Worm (Caenorhabditis elegans) whole organism, late embryonic: ENCODE measurements around the gene C35A5.4.

Experiments used
- K02D7.2 ChIP-seq: sonication (generic microtip); optimal IDR thresholded peaks from 2 replicates; lab custom pipeline; 2017; ENCODE audit warnings: mild to moderate bottlenecking, missing genetic modification characterization, missing compliant biosample characterization
- K09A11.1 ChIP-seq: sonication (generic microtip); optimal IDR thresholded peaks from 2 replicates; lab custom pipeline; 2017; ENCODE audit warnings: antibody characterized with exemption, mild to moderate bottlenecking, missing genetic modification characterization, missing compliant biosample characterization; ENCODE audit not compliant: insufficient read depth
- T23F11.4 ChIP-seq: fragments of 200-800 bp; sonication (Bioruptor generic); optimal IDR thresholded peaks from 2 replicates; lab custom pipeline; 2018; ENCODE audit warnings: mild to moderate bottlenecking, missing genetic modification characterization, missing compliant biosample characterization
- ahr-1 ChIP-seq: sonication (generic microtip); optimal IDR thresholded peaks from 2 replicates; lab custom pipeline; 2016; ENCODE audit warnings: missing genetic modification characterization, missing compliant biosample characterization
- ceh-18 ChIP-seq: sonication (generic microtip); optimal IDR thresholded peaks from 2 replicates; lab custom pipeline; 2016; ENCODE audit warnings: missing genetic modification characterization, missing compliant biosample characterization
- ceh-19 ChIP-seq: fragments of 200-800 bp; sonication (Bioruptor generic); optimal IDR thresholded peaks from 2 replicates; lab custom pipeline; 2018; ENCODE audit warnings: mild to moderate bottlenecking, missing genetic modification characterization, missing compliant biosample characterization
- ceh-2 ChIP-seq: sonication (generic microtip); optimal IDR thresholded peaks from 2 replicates; lab custom pipeline; 2016; ENCODE audit warnings: missing genotype, missing genetic modification characterization, missing compliant biosample characterization
- ceh-22 ChIP-seq: sonication (generic microtip); optimal IDR thresholded peaks from 2 replicates; lab custom pipeline; 2017; ENCODE audit warnings: missing biosample characterization, missing genetic modification characterization
- ceh-24 ChIP-seq: sonication (generic microtip); optimal IDR thresholded peaks from 2 replicates; lab custom pipeline; 2016; ENCODE audit warnings: mild to moderate bottlenecking, missing genetic modification characterization, missing compliant biosample characterization
- ceh-30 ChIP-seq: fragments of 150-350 bp; optimal IDR thresholded peaks from 2 replicates; lab custom pipeline; 2014; ENCODE audit warnings: missing biosample characterization, missing genetic modification characterization
- ceh-31 ChIP-seq: sonication (generic microtip); optimal IDR thresholded peaks from 2 replicates; lab custom pipeline; 2016; ENCODE audit warnings: missing genetic modification characterization, missing compliant biosample characterization
- ceh-34 ChIP-seq: sonication (generic microtip); optimal IDR thresholded peaks from 2 replicates; lab custom pipeline; 2016; ENCODE audit warnings: mild to moderate bottlenecking, missing genetic modification characterization, missing compliant biosample characterization
- ceh-48 ChIP-seq: sonication (generic microtip); optimal IDR thresholded peaks from 2 replicates; lab custom pipeline; 2016; ENCODE audit warnings: missing genetic modification characterization, inconsistent platforms, missing compliant biosample characterization
- ceh-9 ChIP-seq: sonication (generic microtip); optimal IDR thresholded peaks from 2 replicates; lab custom pipeline; 2016; ENCODE audit warnings: mild to moderate bottlenecking, missing genetic modification characterization, inconsistent platforms, missing compliant biosample characterization
- che-1 ChIP-seq: sonication (generic microtip); optimal IDR thresholded peaks from 2 replicates; lab custom pipeline; 2016; ENCODE audit warnings: mild to moderate bottlenecking, missing genetic modification characterization, missing compliant biosample characterization
- dve-1 ChIP-seq: sonication (generic microtip); optimal IDR thresholded peaks from 2 replicates; lab custom pipeline; 2017; ENCODE audit warnings: antibody characterized with exemption, mild to moderate bottlenecking, missing genetic modification characterization, missing compliant biosample characterization
- ets-4 ChIP-seq: sonication (generic microtip); optimal IDR thresholded peaks from 2 replicates; lab custom pipeline; 2016; ENCODE audit warnings: missing genetic modification characterization, missing compliant biosample characterization
- eyg-1 ChIP-seq: sonication (generic microtip); optimal IDR thresholded peaks from 2 replicates; lab custom pipeline; 2016; ENCODE audit warnings: missing genotype, missing genetic modification characterization, missing compliant biosample characterization
- fax-1 ChIP-seq: sonication (generic microtip); optimal IDR thresholded peaks from 2 replicates; lab custom pipeline; 2016; ENCODE audit warnings: missing genotype, missing genetic modification characterization, missing compliant biosample characterization
- fkh-10 ChIP-seq: fragments of 150-350 bp; optimal IDR thresholded peaks from 2 replicates; lab custom pipeline; 2014; ENCODE audit warnings: missing biosample characterization, missing genetic modification reagents, missing genetic modification characterization
- hlh-13 ChIP-seq: fragments of 200-800 bp; sonication (Bioruptor generic); optimal IDR thresholded peaks from 2 replicates; lab custom pipeline; 2018; ENCODE audit warnings: mild to moderate bottlenecking, missing genetic modification characterization, missing compliant biosample characterization
- hlh-30 ChIP-seq: sonication (generic microtip); optimal IDR thresholded peaks from 2 replicates; lab custom pipeline; 2017; ENCODE audit warnings: antibody characterized with exemption, missing genetic modification characterization, missing compliant biosample characterization; ENCODE audit not compliant: insufficient read depth
- lim-6 ChIP-seq: sonication (generic microtip); optimal IDR thresholded peaks from 2 replicates; lab custom pipeline; 2016; ENCODE audit warnings: missing genetic modification characterization, missing compliant biosample characterization
- lin-11 ChIP-seq: fragments of 200-800 bp; sonication (Bioruptor generic); optimal IDR thresholded peaks from 2 replicates; lab custom pipeline; 2018; ENCODE audit warnings: mild to moderate bottlenecking, missing genetic modification characterization, missing compliant biosample characterization
- madf-2 ChIP-seq: sonication (generic microtip); optimal IDR thresholded peaks from 2 replicates; lab custom pipeline; 2017; ENCODE audit warnings: missing genetic modification characterization, missing compliant biosample characterization
- mec-3 ChIP-seq: sonication (generic microtip); optimal IDR thresholded peaks from 2 replicates; lab custom pipeline; 2016; ENCODE audit warnings: borderline replicate concordance, missing genetic modification characterization, missing compliant biosample characterization
- nfya-1 ChIP-seq: sonication (generic microtip); optimal IDR thresholded peaks from 2 replicates; lab custom pipeline; 2017; ENCODE audit warnings: missing genetic modification characterization, mild to moderate bottlenecking, missing compliant biosample characterization, antibody characterized with exemption, moderate library complexity
- nhr-11 ChIP-seq: fragments of 150-350 bp; optimal IDR thresholded peaks from 2 replicates; lab custom pipeline; 2014; ENCODE audit warnings: missing biosample characterization, missing genetic modification characterization
- nhr-232 ChIP-seq: sonication (generic microtip); optimal IDR thresholded peaks from 2 replicates; lab custom pipeline; 2016; ENCODE audit warnings: missing genetic modification characterization, missing compliant biosample characterization
- odd-2 ChIP-seq: sonication (generic microtip); optimal IDR thresholded peaks from 2 replicates; lab custom pipeline; 2017; ENCODE audit warnings: antibody characterized with exemption, mild to moderate bottlenecking, missing genetic modification characterization, missing compliant biosample characterization
- pag-3 ChIP-seq: sonication (generic microtip); optimal IDR thresholded peaks from 2 replicates; lab custom pipeline; 2016; ENCODE audit warnings: missing compliant biosample characterization, missing genetic modification characterization, borderline replicate concordance
- pat-9 ChIP-seq: fragments of 200-800 bp; sonication (Bioruptor generic); optimal IDR thresholded peaks from 2 replicates; lab custom pipeline; 2018; ENCODE audit warnings: mild to moderate bottlenecking, missing genetic modification characterization, moderate library complexity, missing compliant biosample characterization
- pax-1 ChIP-seq: fragments of 150-350 bp; optimal IDR thresholded peaks from 2 replicates; lab custom pipeline; 2014; ENCODE audit warnings: missing biosample characterization, missing genetic modification characterization
- pha-2 ChIP-seq: sonication (generic microtip); optimal IDR thresholded peaks from 2 replicates; lab custom pipeline; 2017; ENCODE audit warnings: mild to moderate bottlenecking, missing genetic modification characterization, missing compliant biosample characterization
- pros-1 ChIP-seq: fragments of 150-350 bp; optimal IDR thresholded peaks from 2 replicates; lab custom pipeline; 2014; ENCODE audit warnings: missing biosample characterization, missing genetic modification reagents, missing genetic modification characterization
- ref-2 ChIP-seq: sonication (generic microtip); optimal IDR thresholded peaks from 2 replicates; lab custom pipeline; 2016; ENCODE audit warnings: missing genetic modification characterization, missing compliant biosample characterization
- rnt-1 ChIP-seq: sonication (generic microtip); optimal IDR thresholded peaks from 2 replicates; lab custom pipeline; 2016; ENCODE audit warnings: missing genetic modification characterization, missing compliant biosample characterization
- sdc-2 ChIP-seq: sonication (generic microtip); optimal IDR thresholded peaks from 2 replicates; lab custom pipeline; 2016; ENCODE audit warnings: missing genotype, missing genetic modification characterization, missing compliant biosample characterization
- sox-2 ChIP-seq: fragments of 200-800 bp; sonication (Bioruptor generic); IDR thresholded peaks from 2 replicates; pipeline ENCODE4 v1.3.6; 2022; ENCODE audit warnings: missing genetic modification reagents, missing genetic modification characterization, missing compliant biosample characterization
- syd-9 ChIP-seq: sonication (generic microtip); optimal IDR thresholded peaks from 2 replicates; lab custom pipeline; 2016; ENCODE audit warnings: mild to moderate bottlenecking, missing genetic modification characterization, moderate library complexity, missing compliant biosample characterization
- tbx-2 ChIP-seq: sonication (generic microtip); optimal IDR thresholded peaks from 2 replicates; lab custom pipeline; 2016; ENCODE audit warnings: missing genetic modification characterization, missing compliant biosample characterization
- unc-42 ChIP-seq: sonication (generic microtip); optimal IDR thresholded peaks from 2 replicates; lab custom pipeline; 2016; ENCODE audit warnings: missing genotype, missing genetic modification characterization, missing compliant biosample characterization
- unc-55 ChIP-seq: sonication (generic microtip); optimal IDR thresholded peaks from 2 replicates; lab custom pipeline; 2017; ENCODE audit warnings: missing biosample characterization, missing genetic modification reagents, missing genetic modification characterization
- unc-86 ChIP-seq: sonication (generic microtip); optimal IDR thresholded peaks from 2 replicates; lab custom pipeline; 2016; ENCODE audit warnings: missing genetic modification characterization, missing compliant biosample characterization

C35A5.4 gene

ce11 chrV:10529600-10529999 lies 32.8 kb downstream of the C35A5.4 start:
- no peak for TF ChIP-seq ref-2 (tag; lab: Kevin White, UChicago)
- TF ChIP-seq K02D7.2 (tag; lab: Kevin White, UChicago): no peak
- TF ChIP-seq pros-1 (tag; lab: Kevin White, UChicago): no peak
- TF ChIP-seq pag-3 (tag; lab: Kevin White, UChicago): no peak
- no peak for TF ChIP-seq ceh-22 (tag; lab: Kevin White, UChicago)
- TF ChIP-seq lim-6 (tag; lab: Kevin White, UChicago): no peak
- no peak for TF ChIP-seq unc-42 (tag; lab: Kevin White, UChicago)
- no peak for TF ChIP-seq ceh-19 (GFP tag; lab: Kevin White, UChicago)
- no peak for TF ChIP-seq ceh-9
- no peak for TF ChIP-seq sox-2 (GFP tag; lab: Robert Waterston, UW)
- TF ChIP-seq hlh-30: no peak
- TF ChIP-seq, all 69 proteins: peak for 0

ce11 chrV:10532725-10533124 lies 35.9 kb downstream of the C35A5.4 start, which contains the start of gene txt-10:
Gene txt-10, minus strand, starts transcription at chrV:10532825.
- TF ChIP-seq unc-86 (tag; lab: Kevin White, UChicago): no peak
- TF ChIP-seq fax-1: no peak
- no peak for TF ChIP-seq hlh-30
- no peak for TF ChIP-seq ets-4 (tag; lab: Kevin White, UChicago)
- TF ChIP-seq sox-2 (GFP tag; lab: Robert Waterston, UW): no peak
- TF ChIP-seq mec-3 (tag; lab: Kevin White, UChicago): no peak
- no peak for TF ChIP-seq pha-2
- no peak for TF ChIP-seq hlh-13 (GFP tag; lab: Kevin White, UChicago)
- TF ChIP-seq nhr-11 (tag; lab: Kevin White, UChicago): no peak

ce11 chrV:10535325-10535724 lies 38.5 kb downstream of the C35A5.4 start:
- TF ChIP-seq hlh-30: no peak
- no peak for TF ChIP-seq ceh-2 (tag; lab: Kevin White, UChicago)
- TF ChIP-seq che-1 (tag; lab: Kevin White, UChicago): no peak
- TF ChIP-seq madf-2: no peak
- no peak for TF ChIP-seq rnt-1 (tag; lab: Kevin White, UChicago)
- TF ChIP-seq fkh-10 (GFP tag; lab: Kevin White, UChicago): no peak
- no peak for TF ChIP-seq nhr-232 (tag; lab: Kevin White, UChicago)
- TF ChIP-seq eyg-1 (tag; lab: Kevin White, UChicago): no peak
- TF ChIP-seq lim-6 (tag; lab: Kevin White, UChicago): no peak
- no peak for TF ChIP-seq pax-1
- TF ChIP-seq nhr-11 (tag; lab: Kevin White, UChicago): no peak
- no peak for TF ChIP-seq pha-2
- TF ChIP-seq sox-2 (GFP tag; lab: Robert Waterston, UW): no peak
- TF ChIP-seq pat-9 (tag; lab: Kevin White, UChicago): no peak
- no peak for TF ChIP-seq ceh-24 (tag; lab: Kevin White, UChicago)
- no peak for TF ChIP-seq ahr-1 (tag; lab: Kevin White, UChicago)
- no peak for TF ChIP-seq K09A11.1 (tag; lab: Kevin White, UChicago)
- no peak for TF ChIP-seq T23F11.4 (GFP tag; lab: Kevin White, UChicago)

ce11 chrV:10536095-10536691 lies 39.4 kb downstream of the C35A5.4 start, which contains the start of gene ppm-1.A:
Gene ppm-1.A, minus strand, starts transcription at chrV:10536388.
- no peak for TF ChIP-seq odd-2

- TF ChIP-seq ref-2 (tag; lab: Kevin White, UChicago) (peak; percentile 66), ceh-30 (peak; percentile 48), lin-11 (tag; lab: Kevin White, UChicago) (no peak), tbx-2 (tag; lab: Kevin White, UChicago) (peak; percentile 67), ceh-48 (tag; lab: Kevin White, UChicago) (peak; percentile 50), ceh-18 (tag; lab: Kevin White, UChicago) (peak; percentile 65), ceh-22 (tag; lab: Kevin White, UChicago) (no peak), T23F11.4 (GFP tag; lab: Kevin White, UChicago) (no peak), hlh-30 (peak; percentile 8), unc-86 (tag; lab: Kevin White, UChicago) (no peak), ceh-31 (tag; lab: Kevin White, UChicago) (peak; percentile 77), sdc-2 (tag; lab: Kevin White, UChicago) (peak; percentile 1), rnt-1 (tag; lab: Kevin White, UChicago) (peak; percentile 63), pros-1 (tag; lab: Kevin White, UChicago) (peak; percentile 32), dve-1 (peak; percentile 35), syd-9 (tag; lab: Kevin White, UChicago) (no peak), ceh-34 (tag; lab: Kevin White, UChicago) (peak; percentile 34), nfya-1 (peak; percentile 80), unc-55 (GFP tag; lab: Kevin White, UChicago) (peak; percentile 29)
Observed at ce11 chrV:10536808-10537207, 40.0 kb downstream of the C35A5.4 start.
